Fruit fly (Drosophila melanogaster) whole organism, embryonic: Measurements from ENCODE around the gene robo3.
A peak's percentile ranks its signal among the peaks of the same experiment; 100 is the strongest.

Source experiments
- C15 ChIP-seq: fragments of 200-800 bp; sonication (Bioruptor generic); IDR thresholded peaks from 3 replicates; pipeline ENCODE4 v1.3.6; 2022; ENCODE audit warnings: missing biosample characterization, missing genetic modification characterization
- CG10462 ChIP-seq: fragments of 200-800 bp; sonication (Bioruptor generic); optimal IDR thresholded peaks from 2 replicates; lab custom pipeline; 2016; ENCODE audit warnings: missing biosample characterization, missing genetic modification characterization
- CG14014 ChIP-seq: fragments of 200-800 bp; sonication (Bioruptor generic); IDR thresholded peaks from 2 replicates; pipeline ENCODE4 v1.3.6; 2022; ENCODE audit warnings: missing biosample characterization, missing genetic modification characterization
- CG14441 ChIP-seq: fragments of 200-800 bp; sonication (Bioruptor generic); IDR thresholded peaks from 2 replicates; pipeline ENCODE4 v1.3.6; 2022; ENCODE audit warnings: missing biosample characterization, missing genetic modification characterization
- CG15073 ChIP-seq: fragments of 200-800 bp; sonication (Bioruptor generic); optimal IDR thresholded peaks from 2 replicates; lab custom pipeline; 2016; ENCODE audit warnings: missing biosample characterization, missing genetic modification characterization
- CG16779 ChIP-seq: fragments of 200-800 bp; sonication (Bioruptor generic); IDR thresholded peaks from 2 replicates; pipeline ENCODE4 v1.3.6; 2022; ENCODE audit warnings: missing biosample characterization, missing genetic modification characterization
- CG17186 ChIP-seq: fragments of 200-800 bp; sonication (Bioruptor generic); optimal IDR thresholded peaks from 3 replicates; lab custom pipeline; 2017; ENCODE audit warnings: missing biosample characterization, missing genetic modification reagents, missing genetic modification characterization
- CG2116 ChIP-seq: fragments of 200-800 bp; sonication (Bioruptor generic); optimal IDR thresholded peaks from 3 replicates; lab custom pipeline; 2018; ENCODE audit warnings: missing biosample characterization, mild to moderate bottlenecking, missing genetic modification characterization
- CG33213 ChIP-seq: fragments of 200-800 bp; sonication (Bioruptor generic); optimal IDR thresholded peaks from 3 replicates; lab custom pipeline; 2016; ENCODE audit warnings: missing biosample characterization, missing genetic modification characterization
- CG33557 ChIP-seq: fragments of 200-800 bp; sonication (Bioruptor generic); optimal IDR thresholded peaks from 2 replicates; lab custom pipeline; 2019; ENCODE audit warnings: missing biosample characterization, mild to moderate bottlenecking, missing genetic modification characterization, moderate library complexity
- CG42726 ChIP-seq: fragments of 200-800 bp; sonication (Bioruptor generic); IDR thresholded peaks from 2 replicates; pipeline ENCODE4 v1.3.6; 2022; ENCODE audit warnings: missing biosample characterization, missing genetic modification characterization; ENCODE audit not compliant: partially characterized antibody
- CG5245 ChIP-seq: fragments of 200-800 bp; sonication (Bioruptor generic); optimal IDR thresholded peaks from 3 replicates; lab custom pipeline; 2016; ENCODE audit warnings: missing biosample characterization, missing genetic modification characterization
- CG6272 ChIP-seq: fragments of 200-800 bp; sonication (Bioruptor generic); IDR thresholded peaks from 2 replicates; pipeline ENCODE4 v1.3.6; 2022; ENCODE audit warnings: missing biosample characterization, missing genetic modification characterization
- CG6683 ChIP-seq: fragments of 200-800 bp; sonication (Bioruptor generic); optimal IDR thresholded peaks from 2 replicates; lab custom pipeline; 2017; ENCODE audit warnings: missing biosample characterization, mild to moderate bottlenecking, missing genetic modification characterization, missing genetic modification reagents
- CG7372 ChIP-seq: fragments of 200-800 bp; sonication (Bioruptor generic); IDR thresholded peaks from 2 replicates; pipeline ENCODE4 v1.3.6; 2022; ENCODE audit warnings: missing biosample characterization, missing genetic modification characterization
- CG7987 ChIP-seq: fragments of 200-800 bp; sonication (Bioruptor generic); optimal IDR thresholded peaks from 2 replicates; lab custom pipeline; 2018; ENCODE audit warnings: missing biosample characterization, mild to moderate bottlenecking, missing genetic modification characterization, moderate library complexity
- CG8924 ChIP-seq: fragments of 200-800 bp; optimal IDR thresholded peaks from 3 replicates; lab custom pipeline; 2019; ENCODE audit warnings: missing biosample characterization, mild to moderate bottlenecking, missing genetic modification characterization, moderate library complexity
- CG9215 ChIP-seq: fragments of 200-800 bp; sonication (Bioruptor generic); IDR thresholded peaks from 2 replicates; pipeline ENCODE4 v1.3.6; 2022; ENCODE audit warnings: missing biosample characterization, missing genetic modification characterization
- D ChIP-seq, 2 experiments: fragments of 200-800 bp in 1 of 2; fragments of >200 bp in 1 of 2; sonication (Bioruptor generic) in 1 of 2; optimal IDR thresholded peaks; 2 replicates in 1 of 2; 3 replicates in 1 of 2; lab custom pipeline; 2017; ENCODE audit warnings: mild to moderate bottlenecking in 1 of 2, missing biosample characterization in 1 of 2, missing genetic modification characterization in 1 of 2, missing genetic modification reagents in 1 of 2
- Dip3 ChIP-seq: fragments of 200-800 bp; sonication (Bioruptor generic); optimal IDR thresholded peaks from 3 replicates; lab custom pipeline; 2016; ENCODE audit warnings: missing biosample characterization, missing genetic modification characterization
- E2f2 ChIP-seq: fragments of 200-800 bp; sonication (Bioruptor generic); IDR thresholded peaks from 2 replicates; pipeline ENCODE4 v1.3.6; 2022; ENCODE audit warnings: missing biosample characterization, missing genetic modification characterization
- Gug ChIP-seq: fragments of 200-800 bp; sonication (Bioruptor generic); IDR thresholded peaks from 4 replicates; pipeline ENCODE4 v1.3.6; 2022; ENCODE audit warnings: missing biosample characterization, missing genetic modification characterization
- Hmx ChIP-seq: fragments of 200-800 bp; sonication (Bioruptor generic); optimal IDR thresholded peaks from 2 replicates; lab custom pipeline; 2016; ENCODE audit warnings: missing biosample characterization, missing genetic modification characterization
- Jarid2 ChIP-seq: fragments of 200-800 bp; sonication (Bioruptor generic); optimal IDR thresholded peaks from 3 replicates; lab custom pipeline; 2017; ENCODE audit warnings: mild to moderate bottlenecking, missing biosample characterization, missing genetic modification reagents, missing genetic modification characterization
- Lpt ChIP-seq: fragments of >200 bp; optimal IDR thresholded peaks from 2 replicates; lab custom pipeline; 2018; ENCODE audit warnings: missing biosample characterization, missing genetic modification characterization
- NFAT ChIP-seq: fragments of 200-800 bp; sonication (Bioruptor generic); IDR thresholded peaks from 2 replicates; pipeline ENCODE4 v1.3.6; 2022; ENCODE audit warnings: missing biosample characterization, missing genetic modification characterization
- Ptx1 ChIP-seq: fragments of 200-800 bp; sonication (Bioruptor generic); IDR thresholded peaks from 2 replicates; pipeline ENCODE4 v1.3.6; 2022; ENCODE audit warnings: missing biosample characterization, missing genetic modification characterization
- Usf ChIP-seq: fragments of 200-800 bp; sonication (Bioruptor generic); optimal IDR thresholded peaks from 2 replicates; lab custom pipeline; 2017; ENCODE audit warnings: missing genotype, missing biosample characterization, missing genetic modification characterization
- chinmo ChIP-seq: fragments of 200-800 bp; sonication (Bioruptor generic); IDR thresholded peaks from 4 replicates; pipeline ENCODE4 v1.3.6; 2022; ENCODE audit warnings: missing biosample characterization, missing genetic modification characterization; ENCODE audit not compliant: partially characterized antibody
- cwo ChIP-seq: fragments of 200-800 bp; sonication (Bioruptor generic); optimal IDR thresholded peaks from 3 replicates; lab custom pipeline; 2017; ENCODE audit warnings: missing biosample characterization, missing genetic modification characterization, mild to moderate bottlenecking, moderate library complexity, missing genetic modification reagents
- dan ChIP-seq: fragments of 200-800 bp; sonication (Bioruptor generic); IDR thresholded peaks from 2 replicates; pipeline ENCODE4 v1.3.6; 2022; ENCODE audit warnings: missing biosample characterization, missing genetic modification characterization
- dysf ChIP-seq: fragments of 200-800 bp; sonication (Bioruptor generic); IDR thresholded peaks from 3 replicates; pipeline ENCODE4 v1.3.6; 2022; ENCODE audit warnings: missing biosample characterization, missing genetic modification characterization
- eve ChIP-seq, 2 experiments: fragments of >200 bp; optimal IDR thresholded peaks; 2 replicates each; lab custom pipeline; 2017; ENCODE audit warnings: missing biosample characterization in 2 of 2, missing genetic modification characterization in 2 of 2
- hb ChIP-seq: fragments of 200-800 bp; sonication (Bioruptor generic); IDR thresholded peaks from 3 replicates; pipeline ENCODE4 v1.3.6; 2022; ENCODE audit warnings: missing biosample characterization, missing genetic modification characterization; ENCODE audit not compliant: partially characterized antibody
- her ChIP-seq: fragments of 200-800 bp; sonication (Bioruptor generic); optimal IDR thresholded peaks from 2 replicates; lab custom pipeline; 2016; ENCODE audit warnings: missing biosample characterization, missing genetic modification characterization
- inv ChIP-seq: fragments of 200-800 bp; sonication (Bioruptor generic); IDR thresholded peaks from 2 replicates; pipeline ENCODE4 v1.3.6; 2022; ENCODE audit warnings: missing biosample characterization, missing genetic modification characterization; ENCODE audit not compliant: partially characterized antibody
- jigr1 ChIP-seq: fragments of 200-800 bp; sonication (Bioruptor generic); IDR thresholded peaks from 3 replicates; pipeline ENCODE4 v1.3.6; 2022; ENCODE audit warnings: missing biosample characterization, missing genetic modification characterization
- mld ChIP-seq: fragments of 200-800 bp; sonication (Bioruptor generic); IDR thresholded peaks from 3 replicates; pipeline ENCODE4 v1.3.6; 2022; ENCODE audit warnings: missing biosample characterization, missing genetic modification characterization; ENCODE audit not compliant: partially characterized antibody
- nau ChIP-seq: fragments of 200-800 bp; sonication (Bioruptor generic); optimal IDR thresholded peaks from 3 replicates; lab custom pipeline; 2017; ENCODE audit warnings: missing biosample characterization, mild to moderate bottlenecking, missing genetic modification characterization, missing genetic modification reagents
- p53 ChIP-seq: fragments of 200-800 bp; sonication (Bioruptor generic); optimal IDR thresholded peaks from 2 replicates; lab custom pipeline; 2016; ENCODE audit warnings: missing biosample characterization, missing genetic modification characterization
- peb ChIP-seq: fragments of 200-800 bp; sonication (Bioruptor generic); IDR thresholded peaks from 2 replicates; pipeline ENCODE4 v1.3.6; 2022; ENCODE audit warnings: missing biosample characterization, missing genetic modification characterization
- phol ChIP-seq: fragments of 200-800 bp; sonication (Bioruptor generic); optimal IDR thresholded peaks from 3 replicates; lab custom pipeline; 2018; ENCODE audit warnings: missing biosample characterization, mild to moderate bottlenecking, missing genetic modification characterization, moderate library complexity
- prd ChIP-seq, 3 experiments: fragments of >200 bp in 2 of 3; fragments of 200-800 bp in 1 of 3; sonication (Bioruptor generic) in 1 of 3; optimal IDR thresholded peaks in 2 of 3; IDR thresholded peaks in 1 of 3; 2 replicates in 2 of 3; 3 replicates in 1 of 3; pipeline versions ENCODE4 v1.3.6 to Lab custom; 2017 to 2022; ENCODE audit warnings: missing biosample characterization in 1 of 3, missing genetic modification characterization in 1 of 3
- ranshi ChIP-seq: fragments of 200-800 bp; sonication (Bioruptor generic); IDR thresholded peaks from 2 replicates; pipeline ENCODE4 v1.3.6; 2022; ENCODE audit warnings: missing biosample characterization, missing genetic modification characterization
- sc ChIP-seq, 3 experiments: fragments of >200 bp in 2 of 3; fragments of 200-800 bp in 1 of 3; sonication (Bioruptor generic) in 1 of 3; optimal IDR thresholded peaks; 2 replicates in 2 of 3; 3 replicates in 1 of 3; lab custom pipeline; 2017; ENCODE audit warnings: mild to moderate bottlenecking in 1 of 3, missing biosample characterization in 1 of 3, missing genetic modification characterization in 1 of 3, missing genetic modification reagents in 1 of 3
- scrt ChIP-seq: fragments of 200-800 bp; sonication (Bioruptor generic); optimal IDR thresholded peaks from 2 replicates; lab custom pipeline; 2018; ENCODE audit warnings: missing biosample characterization, mild to moderate bottlenecking, missing genetic modification characterization, moderate library complexity
- tll ChIP-seq, 2 experiments: fragments of 200-800 bp in 1 of 2; fragments of >200 bp in 1 of 2; sonication (Bioruptor generic) in 1 of 2; optimal IDR thresholded peaks; 2 replicates each; lab custom pipeline; 2017 to 2019; ENCODE audit warnings: missing biosample characterization in 2 of 2, missing genetic modification characterization in 2 of 2, mild to moderate bottlenecking in 1 of 2, moderate library complexity in 1 of 2
- twi ChIP-seq: fragments of 200-800 bp; optimal IDR thresholded peaks from 2 replicates; lab custom pipeline; 2019; ENCODE audit warnings: missing biosample characterization, mild to moderate bottlenecking, missing genetic modification characterization, moderate library complexity
- unc-4 ChIP-seq: fragments of 200-800 bp; sonication (Bioruptor generic); IDR thresholded peaks from 2 replicates; pipeline ENCODE4 v1.3.6; 2022; ENCODE audit warnings: missing biosample characterization, missing genetic modification characterization; ENCODE audit not compliant: partially characterized antibody

Gene robo3

dm6 chr2L:1207432-1207831 lies 48.8 kb upstream of the robo3 start (continued):
- no peak for TF ChIP-seq inv (GFP tag; lab: Robert Waterston, UW)
- TF ChIP-seq her (GFP tag; lab: Kevin White, UChicago) = peak; percentile 32
- no peak for TF ChIP-seq D (optimal IDR thresholded peaks at IDR 0.05; lab: Kevin White, UChicago)
- TF ChIP-seq D (GFP tag; optimal IDR thresholded peaks at IDR 0.05; lab: Kevin White, UChicago) = no peak
- no peak for TF ChIP-seq chinmo (GFP tag; lab: Robert Waterston, UW)
- TF ChIP-seq CG7372 = peak; percentile 49; the same call in 1 of the 2 replicates
- TF ChIP-seq CG16779 = no peak
- no peak for TF ChIP-seq CG15073 (GFP tag; lab: Kevin White, UChicago)
- TF ChIP-seq unc-4 (GFP tag; lab: Robert Waterston, UW) = no peak
- TF ChIP-seq CG33213 = no peak
- no peak for TF ChIP-seq Usf (GFP tag; lab: Kevin White, UChicago)
- TF ChIP-seq twi (tag; lab: Kevin White, UChicago) = no peak
- no peak for TF ChIP-seq jigr1 (GFP tag; lab: Robert Waterston, UW)
- peak; percentile 78 for TF ChIP-seq CG14014 (GFP tag; lab: Robert Waterston, UW)
- no peak for TF ChIP-seq CG42726 (GFP tag; lab: Robert Waterston, UW)
- no peak for TF ChIP-seq CG17186 (GFP tag; lab: Kevin White, UChicago)
- TF ChIP-seq dan (GFP tag; lab: Robert Waterston, UW) = no peak
- TF ChIP-seq CG8924 (tag; lab: Kevin White, UChicago) = peak; percentile 47
- no peak for TF ChIP-seq p53 (GFP tag; lab: Kevin White, UChicago)
- TF ChIP-seq mld (GFP tag; lab: Robert Waterston, UW) = no peak
- TF ChIP-seq CG14441 (GFP tag; lab: Robert Waterston, UW) = peak; percentile 72
- no peak for TF ChIP-seq Lpt (GFP tag; lab: Kevin White, UChicago)
- no peak for TF ChIP-seq CG10462 (GFP tag; lab: Kevin White, UChicago)
- TF ChIP-seq Hmx (GFP tag; lab: Kevin White, UChicago) = no peak
- TF ChIP-seq phol = peak; percentile 12
- TF ChIP-seq CG7987 (GFP tag; lab: Kevin White, UChicago) = no peak
- TF ChIP-seq cwo = peak; percentile 29
- TF ChIP-seq nau (GFP tag; lab: Kevin White, UChicago) = peak; percentile 15
- TF ChIP-seq eve (GFP tag; optimal IDR thresholded peaks at IDR 0.05; lab: Kevin White, UChicago) = peak in 1 of 2 experiments; percentile 67
- TF ChIP-seq ranshi (GFP tag; lab: Robert Waterston, UW) = peak; percentile 60
- peak; percentile 1 for TF ChIP-seq scrt
- TF ChIP-seq CG2116 = no peak
- peak; percentile 51; the same call in 1 of the 2 replicates for TF ChIP-seq NFAT (GFP tag; lab: Robert Waterston, UW)
- no peak for TF ChIP-seq sc (optimal IDR thresholded peaks at IDR 0.05; lab: Kevin White, UChicago)
- no peak for TF ChIP-seq sc (GFP tag; optimal IDR thresholded peaks at IDR 0.05; lab: Kevin White, UChicago)
- TF ChIP-seq dysf (GFP tag; lab: Robert Waterston, UW) = peak; percentile 73
- no peak for TF ChIP-seq hb (GFP tag; lab: Robert Waterston, UW)
- TF ChIP-seq C15 (GFP tag; lab: Robert Waterston, UW) = 0 out of 3 replicates have a peak, but pooled peaks have one; percentile 44
- TF ChIP-seq CG6683 (GFP tag; lab: Kevin White, UChicago) = no peak
- peak; percentile 28; the same call in 1 of the 2 replicates for TF ChIP-seq CG6272 (GFP tag; lab: Robert Waterston, UW)
- TF ChIP-seq Gug (GFP tag; lab: Robert Waterston, UW) = peak; percentile 56; the same call in 3 of the 4 replicates
- TF ChIP-seq tll (GFP tag; optimal IDR thresholded peaks at IDR 0.05; lab: Kevin White, UChicago) = no peak
- no peak for TF ChIP-seq CG33557 (GFP tag; lab: Kevin White, UChicago)
- no peak for TF ChIP-seq Jarid2
- peak; percentile 43; the same call in 1 of the 2 replicates for TF ChIP-seq E2f2 (GFP tag; lab: Robert Waterston, UW)
- TF ChIP-seq prd (optimal IDR thresholded peaks at IDR 0.05; lab: Kevin White, UChicago) = no peak
- TF ChIP-seq prd (GFP tag; IDR thresholded peaks at IDR 0.05; lab: Robert Waterston, UW) = peak; percentile 75
- peak; percentile 63 for TF ChIP-seq Ptx1
- no peak for TF ChIP-seq peb
- TF ChIP-seq CG5245 (GFP tag; lab: Kevin White, UChicago) = no peak
- TF ChIP-seq Dip3 (GFP tag; lab: Kevin White, UChicago) = peak; percentile 24
- TF ChIP-seq CG9215 (GFP tag; lab: Robert Waterston, UW) = peak; percentile 55
